Worm (Caenorhabditis elegans): ENCODE results near the gene Y17D7B.3.

Gene Y17D7B.3

DNA sequence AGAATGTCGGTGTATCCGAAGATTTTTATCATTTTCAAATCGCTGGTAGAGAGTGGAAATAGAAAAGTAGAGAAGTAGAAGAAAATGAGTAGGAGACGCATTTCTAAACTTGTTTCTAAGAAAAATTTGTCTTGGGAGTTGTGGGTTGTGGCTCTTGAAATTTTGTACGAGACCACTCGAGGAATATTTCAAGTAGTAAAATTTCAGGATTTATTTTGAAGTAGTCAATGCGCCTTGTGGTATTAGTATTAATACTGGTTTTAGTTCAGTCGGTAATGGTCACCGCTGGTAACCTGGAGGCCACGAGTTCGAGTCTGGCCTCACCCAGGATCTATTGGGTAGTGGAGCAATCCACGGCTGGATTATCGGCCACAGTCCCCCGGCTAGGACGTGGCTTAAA is 37.9 kb downstream of the Y17D7B.3 start, which contains the start of gene clec-252:
Gene clec-252 (minus strand): TSS at position 101 of the 400 bp plus-strand sequence.
- TF ChIP-seq W03F9.2 (tag; optimal IDR thresholded peaks at IDR 0.05) = no peak
- no peak for TF ChIP-seq him-1 (tag; optimal IDR thresholded peaks at IDR 0.05)
- TF ChIP-seq dao-5 (tag; optimal IDR thresholded peaks at IDR 0.05) = no peak

DNA sequence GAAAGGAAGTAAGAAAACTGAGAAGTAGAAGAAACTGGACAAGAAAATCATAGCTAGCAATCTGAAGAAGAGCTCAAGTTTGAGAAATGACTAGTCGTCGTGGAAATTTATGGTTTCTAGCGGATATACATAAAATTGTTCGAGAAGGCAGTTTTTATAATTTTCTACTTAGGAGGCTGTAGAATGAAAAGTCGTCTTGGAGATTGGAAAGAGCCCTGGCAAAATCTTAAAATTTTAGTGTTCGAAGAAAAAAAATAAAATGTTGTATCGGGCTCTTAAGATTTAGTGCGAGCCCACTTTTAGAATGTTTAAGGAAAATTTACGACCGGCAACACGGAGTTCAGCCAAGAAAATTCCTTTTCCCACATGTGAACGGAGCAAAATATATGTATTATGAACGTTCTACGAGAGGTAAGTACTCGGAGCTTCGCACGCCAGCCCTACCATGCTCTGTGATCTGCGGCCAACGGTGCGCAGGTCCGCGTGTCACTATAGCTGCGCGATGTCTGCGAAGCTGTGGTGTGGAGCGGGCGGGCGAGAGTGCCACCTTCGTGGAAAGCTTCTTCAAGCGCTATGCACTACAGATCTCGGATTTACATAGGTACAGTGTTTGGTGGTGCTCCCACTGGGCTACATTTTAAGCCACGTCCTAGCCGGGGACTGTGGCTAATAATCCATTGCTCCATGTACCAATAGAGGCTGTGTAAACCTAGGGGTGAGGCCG is 39.5 kb downstream of the Y17D7B.3 start, which contains the start of gene clec-251:
Gene clec-251 (minus strand): TSS at position 51 of the 724 bp plus-strand sequence.
- TF ChIP-seq dao-5 (tag; optimal IDR thresholded peaks at IDR 0.05) (no peak), W03F9.2 (tag; optimal IDR thresholded peaks at IDR 0.05) (no peak), him-1 (tag; optimal IDR thresholded peaks at IDR 0.05) (no peak)

DNA sequence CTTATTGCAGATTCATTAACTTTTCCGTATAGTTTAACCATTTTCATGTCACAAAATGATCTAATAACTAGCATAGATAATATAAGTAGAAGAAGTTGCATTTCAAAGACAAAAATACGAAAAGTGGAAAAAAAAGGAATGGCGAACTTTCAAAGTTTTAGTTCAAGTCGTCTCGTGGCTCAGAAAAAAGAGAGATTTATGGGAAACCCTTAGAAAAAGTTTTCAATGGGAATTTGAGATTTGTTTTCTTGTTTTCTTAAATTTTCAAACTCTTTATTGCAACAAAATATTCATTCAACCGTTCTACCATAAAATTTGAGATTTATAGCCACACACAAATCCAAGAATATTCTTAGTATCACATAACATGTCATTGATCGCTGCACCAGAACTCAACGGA is 44.5 kb downstream of the Y17D7B.3 start, which contains the start of gene clec-250:
Gene clec-250 (minus strand): TSS at position 101 of the 400 bp plus-strand sequence.
- TF ChIP-seq W03F9.2 (tag; optimal IDR thresholded peaks at IDR 0.05) (no peak), dao-5 (tag; optimal IDR thresholded peaks at IDR 0.05) (no peak)

DNA sequence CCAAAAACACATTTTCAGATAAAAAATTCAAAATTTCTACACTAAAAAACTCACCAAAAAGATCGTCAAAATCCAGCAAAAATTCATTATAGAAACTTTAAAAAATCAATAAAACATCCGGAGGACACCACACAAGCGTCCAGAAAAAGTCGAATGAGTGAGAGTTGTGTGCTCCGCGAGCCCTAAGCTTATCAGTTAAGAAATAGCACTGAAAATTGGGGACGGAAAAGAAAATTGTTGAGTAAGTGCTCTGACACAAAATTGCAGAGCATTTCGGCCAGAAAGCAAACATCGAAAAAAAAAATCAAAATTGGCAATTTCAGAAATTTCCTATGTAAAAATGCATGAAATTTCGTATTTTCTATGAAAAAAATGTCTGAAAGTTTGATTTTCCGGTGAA is 48.9 kb downstream of the Y17D7B.3 start:
- no peak for TF ChIP-seq him-1 (tag; optimal IDR thresholded peaks at IDR 0.05)
- no peak for TF ChIP-seq W03F9.2 (tag; optimal IDR thresholded peaks at IDR 0.05)
- TF ChIP-seq dao-5 (tag; optimal IDR thresholded peaks at IDR 0.05) = no peak
